Worm (Caenorhabditis elegans): ENCODE data around the gene htrl-1.

ce11 chrV:11459255-11459654 lies 36.9 kb downstream of the htrl-1 start, which contains the start of gene T11F9.1:
- TF ChIP-seq elt-2 (tag; optimal IDR thresholded peaks at IDR 0.05) (no peak), mdl-1 (tag; optimal IDR thresholded peaks at IDR 0.05) (no peak)

All from whole organism, L1 larva.